Fruit fly (Drosophila melanogaster) Kc167 (cell line): ENCODE data around the gene sr.

Source experiments
- Myc ChIP-seq: fragments of >200 bp; optimal IDR thresholded peaks from 2 replicates; lab custom pipeline; 2017; ENCODE audit warnings: missing external identifiers
- Sin3A ChIP-seq: fragments of >200 bp; optimal IDR thresholded peaks from 2 replicates; lab custom pipeline; 2018; ENCODE audit warnings: missing external identifiers
- h ChIP-seq: fragments of >200 bp; optimal IDR thresholded peaks from 3 replicates; lab custom pipeline; 2018; ENCODE audit warnings: missing external identifiers
- insv ChIP-seq: fragments of >200 bp; optimal IDR thresholded peaks from 3 replicates; lab custom pipeline; 2018; ENCODE audit warnings: missing external identifiers
- psq ChIP-seq: fragments of >200 bp; optimal IDR thresholded peaks from 2 replicates; lab custom pipeline; 2017; ENCODE audit warnings: missing external identifiers
- ttk ChIP-seq: sonication (Bioruptor generic); optimal IDR thresholded peaks from 2 replicates; lab custom pipeline; 2017; ENCODE audit warnings: missing external identifiers

Gene sr

dm6 chr3R:18114834-18115233 is 24.2 kb downstream of the sr start:
- TF ChIP-seq insv (lab: Kevin White, UChicago) (no peak), ttk (lab: Kevin White, UChicago) (no peak), psq (lab: Kevin White, UChicago) (no peak), Myc (no peak), Sin3A (no peak), h (lab: Kevin White, UChicago) (no peak)

- TF ChIP-seq ttk (lab: Kevin White, UChicago) (no peak), insv (lab: Kevin White, UChicago) (no peak), h (lab: Kevin White, UChicago) (no peak), Myc (no peak), Sin3A (no peak), psq (lab: Kevin White, UChicago) (no peak)
These were observed 26.9 kb downstream of the sr start for dm6 chr3R:18117525-18117924.

dm6 chr3R:18118239-18118638 is 27.6 kb downstream of the sr start:
- TF ChIP-seq Sin3A (no peak), h (lab: Kevin White, UChicago) (no peak), insv (lab: Kevin White, UChicago) (no peak), Myc (no peak)

dm6 chr3R:18118695-18119094 is 28.1 kb downstream of the sr start:
- TF ChIP-seq Sin3A (no peak), psq (lab: Kevin White, UChicago) (no peak)

- TF ChIP-seq insv (lab: Kevin White, UChicago), result no peak
- TF ChIP-seq h (lab: Kevin White, UChicago), result no peak
- no peak for TF ChIP-seq Myc
- no peak for TF ChIP-seq Sin3A
- no peak for TF ChIP-seq psq (lab: Kevin White, UChicago)
- TF ChIP-seq ttk (lab: Kevin White, UChicago), result no peak
These were observed 31.0 kb downstream of the sr start for dm6 chr3R:18121385-18122151.

- TF ChIP-seq h (lab: Kevin White, UChicago), result no peak
- no peak for TF ChIP-seq insv (lab: Kevin White, UChicago)
- no peak for TF ChIP-seq ttk (lab: Kevin White, UChicago)
- TF ChIP-seq Myc, result no peak
- TF ChIP-seq psq (lab: Kevin White, UChicago), result no peak
These were observed 34.5 kb downstream of the sr start for dm6 chr3R:18125023-18125630.

dm6 chr3R:18130720-18131119 is 40.1 kb downstream of the sr start:
- TF ChIP-seq ttk (lab: Kevin White, UChicago), result no peak
- no peak for TF ChIP-seq h (lab: Kevin White, UChicago)
- TF ChIP-seq Myc, result no peak
- no peak for TF ChIP-seq psq (lab: Kevin White, UChicago)
- no peak for TF ChIP-seq insv (lab: Kevin White, UChicago)
- no peak for TF ChIP-seq Sin3A

- TF ChIP-seq insv (lab: Kevin White, UChicago) (no peak), ttk (lab: Kevin White, UChicago) (no peak), Sin3A (no peak), psq (lab: Kevin White, UChicago) (no peak), Myc (no peak), h (lab: Kevin White, UChicago) (no peak)
These were observed 54.2 kb downstream of the sr start for dm6 chr3R:18144853-18145252.

dm6 chr3R:18146629-18147028 is 56.0 kb downstream of the sr start:
- TF ChIP-seq insv (lab: Kevin White, UChicago), result no peak
- TF ChIP-seq ttk (lab: Kevin White, UChicago), result no peak
- TF ChIP-seq psq (lab: Kevin White, UChicago), result no peak
- no peak for TF ChIP-seq Sin3A
- no peak for TF ChIP-seq Myc
- no peak for TF ChIP-seq h (lab: Kevin White, UChicago)

- TF ChIP-seq ttk (lab: Kevin White, UChicago), result no peak
- no peak for TF ChIP-seq psq (lab: Kevin White, UChicago)
- TF ChIP-seq Sin3A, result no peak
- no peak for TF ChIP-seq insv (lab: Kevin White, UChicago)
- no peak for TF ChIP-seq h (lab: Kevin White, UChicago)
- TF ChIP-seq Myc, result no peak
These were observed 61.2 kb downstream of the sr start, which contains the start of gene CG14316 for dm6 chr3R:18151820-18152219. Gene CG14316, plus strand, starts transcription at chr3R:18152120.

- TF ChIP-seq psq (lab: Kevin White, UChicago), result no peak
- no peak for TF ChIP-seq insv (lab: Kevin White, UChicago)
- no peak for TF ChIP-seq Myc
- no peak for TF ChIP-seq Sin3A
- TF ChIP-seq ttk (lab: Kevin White, UChicago), result no peak
- TF ChIP-seq h (lab: Kevin White, UChicago), result no peak
These were observed 63.1 kb downstream of the sr start for dm6 chr3R:18153698-18154097.

- no peak for TF ChIP-seq insv (lab: Kevin White, UChicago)
- no peak for TF ChIP-seq ttk (lab: Kevin White, UChicago)
- no peak for TF ChIP-seq Myc
- TF ChIP-seq Sin3A, result no peak
- no peak for TF ChIP-seq psq (lab: Kevin White, UChicago)
- no peak for TF ChIP-seq h (lab: Kevin White, UChicago)
These were observed 66.0 kb downstream of the sr start for dm6 chr3R:18156608-18157007.
